Worm (Caenorhabditis elegans) whole organism, young adult: ENCODE measurements around the gene daf-38.
A peak's percentile ranks its signal among the peaks of the same experiment; 100 is the strongest.

Source experiments
- B0261.1 ChIP-seq: sonication (generic microtip); optimal IDR thresholded peaks from 2 replicates; lab custom pipeline; 2016; ENCODE audit warnings: mild to moderate bottlenecking, missing genetic modification characterization, moderate library complexity, missing compliant biosample characterization
- F10E7.11 ChIP-seq: sonication (generic microtip); optimal IDR thresholded peaks from 2 replicates; lab custom pipeline; 2017; ENCODE audit warnings: mild to moderate bottlenecking, missing genetic modification characterization, moderate library complexity, missing compliant biosample characterization
- F22D6.2 ChIP-seq: sonication (generic microtip); optimal IDR thresholded peaks from 2 replicates; lab custom pipeline; 2016; ENCODE audit warnings: mild to moderate bottlenecking, missing genetic modification characterization, missing compliant biosample characterization
- F37B4.10 ChIP-seq: fragments of 200-800 bp; sonication (Bioruptor generic); IDR thresholded peaks from 2 replicates; pipeline ENCODE4 v1.3.6; 2022; ENCODE audit warnings: missing genetic modification characterization, missing compliant biosample characterization
- F52B5.7 ChIP-seq: sonication (generic microtip); optimal IDR thresholded peaks from 2 replicates; lab custom pipeline; 2016; ENCODE audit warnings: mild to moderate bottlenecking, missing genetic modification characterization, missing compliant biosample characterization
- F57C9.4 ChIP-seq: sonication (generic microtip); optimal IDR thresholded peaks from 2 replicates; lab custom pipeline; 2017; ENCODE audit warnings: mild to moderate bottlenecking, missing genetic modification characterization, missing compliant biosample characterization
- T07F8.4 ChIP-seq: sonication (generic microtip); optimal IDR thresholded peaks from 2 replicates; lab custom pipeline; 2016; ENCODE audit warnings: mild to moderate bottlenecking, missing genetic modification characterization, moderate library complexity, missing compliant biosample characterization
- Y53F4B.3 ChIP-seq: fragments of 200-800 bp; sonication (Bioruptor generic); IDR thresholded peaks from 2 replicates; pipeline ENCODE4 v1.3.6; 2022; ENCODE audit warnings: missing genetic modification reagents, missing genetic modification characterization, missing compliant biosample characterization
- Y56A3A.18 ChIP-seq: fragments of 200-800 bp; sonication (Bioruptor generic); IDR thresholded peaks from 2 replicates; pipeline ENCODE4 v1.3.6; 2022; ENCODE audit warnings: missing genetic modification reagents, missing genetic modification characterization, missing compliant biosample characterization
- Y67H2A.10 ChIP-seq: fragments of 200-800 bp; sonication (Bioruptor generic); conservative IDR thresholded peaks from 2 replicates; pipeline ENCODE4 v1.3.6; 2022; ENCODE audit warnings: missing genetic modification reagents, missing genetic modification characterization, missing compliant biosample characterization
- Y79H2A.3 ChIP-seq: fragments of 200-800 bp; sonication (Bioruptor generic); conservative IDR thresholded peaks from 2 replicates; pipeline ENCODE4 v1.3.6; 2022; ENCODE audit warnings: missing genetic modification reagents, missing genetic modification characterization, missing compliant biosample characterization
- attf-5 ChIP-seq: fragments of 200-800 bp; sonication (Bioruptor generic); optimal IDR thresholded peaks from 2 replicates; lab custom pipeline; 2018; ENCODE audit warnings: mild to moderate bottlenecking, missing genetic modification characterization, missing compliant biosample characterization
- bed-1 ChIP-seq: fragments of 200-800 bp; sonication (Bioruptor generic); IDR thresholded peaks from 2 replicates; pipeline ENCODE4 v1.3.6; 2022; ENCODE audit warnings: missing genetic modification reagents, missing genetic modification characterization, missing compliant biosample characterization
- bed-2 ChIP-seq: fragments of 200-800 bp; sonication (Bioruptor generic); IDR thresholded peaks from 2 replicates; pipeline ENCODE4 v1.3.6; 2022; ENCODE audit warnings: missing genetic modification reagents, missing genetic modification characterization, missing compliant biosample characterization
- ceh-27 ChIP-seq: fragments of 200-800 bp; sonication (Bioruptor generic); optimal IDR thresholded peaks from 2 replicates; lab custom pipeline; 2018; ENCODE audit warnings: mild to moderate bottlenecking, missing genetic modification characterization, moderate library complexity, missing compliant biosample characterization
- ceh-58 ChIP-seq: fragments of 200-800 bp; sonication (Bioruptor generic); IDR thresholded peaks from 2 replicates; pipeline ENCODE4 v1.3.6; 2022; ENCODE audit warnings: missing genetic modification characterization, missing compliant biosample characterization
- ceh-79 ChIP-seq: sonication (generic microtip); optimal IDR thresholded peaks from 2 replicates; lab custom pipeline; 2017; ENCODE audit warnings: mild to moderate bottlenecking, missing genetic modification characterization, missing compliant biosample characterization
- die-1 ChIP-seq: sonication (generic microtip); optimal IDR thresholded peaks from 2 replicates; lab custom pipeline; 2016; ENCODE audit warnings: missing genotype, mild to moderate bottlenecking, missing genetic modification characterization, missing compliant biosample characterization
- him-1 ChIP-seq: sonication (generic microtip); optimal IDR thresholded peaks from 2 replicates; lab custom pipeline; 2016; ENCODE audit warnings: missing genotype, missing genetic modification reagents, missing genetic modification characterization, missing compliant biosample characterization
- hlh-12 ChIP-seq: sonication (generic microtip); optimal IDR thresholded peaks from 2 replicates; lab custom pipeline; 2016; ENCODE audit warnings: missing genetic modification characterization, missing compliant biosample characterization
- hlh-26 ChIP-seq: fragments of 200-800 bp; sonication (Bioruptor generic); conservative IDR thresholded peaks from 2 replicates; pipeline ENCODE4 v1.3.6; 2022; ENCODE audit warnings: missing genetic modification reagents, missing genetic modification characterization, missing compliant biosample characterization
- let-526 ChIP-seq: fragments of 200-800 bp; sonication (Bioruptor generic); IDR thresholded peaks from 2 replicates; pipeline ENCODE4 v1.3.6; 2022; ENCODE audit warnings: missing genetic modification reagents, missing genetic modification characterization, missing compliant biosample characterization
- lsy-27 ChIP-seq: sonication (generic microtip); optimal IDR thresholded peaks from 2 replicates; lab custom pipeline; 2017; ENCODE audit warnings: missing genetic modification characterization, mild to moderate bottlenecking, missing compliant biosample characterization, antibody characterized with exemption, missing genotype, borderline replicate concordance; ENCODE audit not compliant: insufficient read depth
- madf-10 ChIP-seq: sonication (generic microtip); optimal IDR thresholded peaks from 2 replicates; lab custom pipeline; 2016; ENCODE audit warnings: mild to moderate bottlenecking, missing genetic modification characterization, missing compliant biosample characterization
- nhr-80 ChIP-seq: sonication (generic microtip); optimal IDR thresholded peaks from 2 replicates; lab custom pipeline; 2016; ENCODE audit warnings: missing genetic modification characterization, missing compliant biosample characterization
- nhr-90 ChIP-seq: sonication (generic microtip); optimal IDR thresholded peaks from 2 replicates; lab custom pipeline; 2016; ENCODE audit warnings: missing genotype, mild to moderate bottlenecking, missing genetic modification characterization, missing compliant biosample characterization
- repo-1 ChIP-seq: sonication (generic microtip); optimal IDR thresholded peaks from 2 replicates; lab custom pipeline; 2017; ENCODE audit warnings: mild to moderate bottlenecking, missing genetic modification characterization, missing compliant biosample characterization
- snpc-1.3 ChIP-seq: sonication (generic microtip); optimal IDR thresholded peaks from 2 replicates; lab custom pipeline; 2017; ENCODE audit warnings: missing genetic modification characterization, mild to moderate bottlenecking, missing compliant biosample characterization, antibody characterized with exemption, moderate library complexity, missing genotype, missing genetic modification reagents; ENCODE audit not compliant: insufficient read depth
- snpc-3.4 ChIP-seq: sonication (generic microtip); optimal IDR thresholded peaks from 2 replicates; lab custom pipeline; 2017; ENCODE audit warnings: missing genetic modification characterization, mild to moderate bottlenecking, missing compliant biosample characterization, antibody characterized with exemption, moderate library complexity, missing genotype, missing genetic modification reagents
- snpc-4 ChIP-seq, 5 experiments: fragments of 150-350 bp in 1 of 5; sonication (generic microtip) in 4 of 5; optimal IDR thresholded peaks; 2 replicates each; lab custom pipeline; 2014 to 2018; ENCODE audit warnings: missing genetic modification characterization in 5 of 5, missing biosample characterization in 3 of 5, antibody characterized with exemption in 2 of 5, mild to moderate bottlenecking in 2 of 5, missing compliant biosample characterization in 2 of 5, missing genotype in 2 of 5, moderate library complexity in 2 of 5, missing genetic modification reagents in 1 of 5
- sptf-2 ChIP-seq: fragments of 200-800 bp; sonication (Bioruptor generic); optimal IDR thresholded peaks from 2 replicates; lab custom pipeline; 2018; ENCODE audit warnings: mild to moderate bottlenecking, missing genetic modification characterization, missing compliant biosample characterization
- tbp1 ChIP-seq: fragments of 200-800 bp; sonication (Bioruptor generic); optimal IDR thresholded peaks from 2 replicates; lab custom pipeline; 2018; ENCODE audit warnings: mild to moderate bottlenecking, missing genetic modification characterization, missing compliant biosample characterization
- ztf-22 ChIP-seq: fragments of 200-800 bp; sonication (Bioruptor generic); optimal IDR thresholded peaks from 2 replicates; lab custom pipeline; 2018; ENCODE audit warnings: mild to moderate bottlenecking, missing genetic modification characterization, moderate library complexity, missing compliant biosample characterization
- ztf-28 ChIP-seq: fragments of 200-800 bp; sonication (Bioruptor generic); IDR thresholded peaks from 2 replicates; pipeline ENCODE4 v1.3.6; 2022; ENCODE audit warnings: missing genetic modification reagents, missing genetic modification characterization, missing compliant biosample characterization
- ztf-6 ChIP-seq: fragments of 200-800 bp; sonication (Bioruptor generic); IDR thresholded peaks from 2 replicates; pipeline ENCODE4 v1.3.6; 2022; ENCODE audit warnings: missing genetic modification reagents, missing genetic modification characterization, missing compliant biosample characterization

The daf-38 gene

ce11 chrIV:15846553-15846952 is 26.7 kb downstream of the daf-38 start, which contains the start of gene Y105C5A.1270:
Gene Y105C5A.1270, minus strand, starts transcription at chrIV:15846653.
- TF ChIP-seq bed-2 = no peak
- TF ChIP-seq hlh-12 = no peak
- TF ChIP-seq B0261.1 (tag; lab: Kevin White, UChicago) = no peak
- TF ChIP-seq sptf-2 = no peak
- no peak for TF ChIP-seq T07F8.4 (tag; lab: Kevin White, UChicago)
- no peak for TF ChIP-seq let-526 (GFP tag; lab: Robert Waterston, UW)
- no peak for TF ChIP-seq snpc-4 (GFP tag; optimal IDR thresholded peaks at IDR 0.05; lab: Kevin White, UChicago)
- TF ChIP-seq snpc-4 (tag; optimal IDR thresholded peaks at IDR 0.05; lab: Kevin White, UChicago) = no peak
- TF ChIP-seq bed-1 (GFP tag; lab: Robert Waterston, UW) = no peak
- TF ChIP-seq, all 124 proteins: peak for 0

ce11 chrIV:15847096-15847495 is 27.2 kb downstream of the daf-38 start, which contains the start of gene Y105C5A.1269:
Gene Y105C5A.1269, plus strand, starts transcription at chrIV:15847396.
- TF ChIP-seq repo-1 (tag; lab: Kevin White, UChicago) (no peak), tbp1 (GFP tag; lab: Kevin White, UChicago) (no peak), ceh-58 (GFP tag; lab: Robert Waterston, UW) (no peak), Y53F4B.3 (GFP tag; lab: Robert Waterston, UW) (no peak), Y79H2A.3 (no peak), lsy-27 (tag; lab: Kevin White, UChicago) (no peak), bed-2 (no peak), ceh-27 (GFP tag; lab: Kevin White, UChicago) (no peak), Y67H2A.10 (GFP tag; lab: Robert Waterston, UW) (no peak), ceh-79 (no peak), him-1 (tag; lab: Kevin White, UChicago) (no peak), F37B4.10 (GFP tag; lab: Robert Waterston, UW) (no peak)

DNA sequence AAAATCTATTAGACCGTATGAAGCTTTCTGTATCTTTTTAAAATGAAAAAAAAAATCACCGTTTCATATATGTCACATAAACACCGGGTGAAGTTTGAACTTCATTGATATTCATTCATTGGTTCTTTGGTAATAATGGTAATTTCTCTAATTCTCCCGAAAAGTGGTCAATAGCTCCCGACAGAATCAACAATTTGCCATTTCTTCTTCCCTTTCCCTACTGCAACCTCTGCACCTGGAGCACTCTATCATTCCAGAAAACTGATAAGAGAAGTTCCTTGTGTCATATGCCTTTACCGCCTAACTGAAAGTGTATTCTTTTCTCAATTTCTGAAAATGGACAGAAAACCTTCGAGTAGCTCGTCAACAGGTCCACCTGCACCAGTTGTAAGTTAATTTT is 29.8 kb downstream of the daf-38 start, which contains the start of gene Y105C5A.24:
Gene Y105C5A.24, plus strand, starts transcription at position 220 of the 400 bp plus-strand sequence.
- TF ChIP-seq F52B5.7 (tag; lab: Kevin White, UChicago) (no peak), hlh-26 (GFP tag; lab: Robert Waterston, UW) (no peak), Y56A3A.18 (GFP tag; lab: Robert Waterston, UW) (0 out of 2 replicates have a peak, but pooled peaks have one; percentile 54), F10E7.11 (tag; lab: Kevin White, UChicago) (no peak), ztf-22 (GFP tag; lab: Kevin White, UChicago) (no peak), nhr-90 (tag; lab: Kevin White, UChicago) (no peak), nhr-80 (tag; lab: Kevin White, UChicago) (peak; percentile 85), attf-5 (peak; percentile 9), F57C9.4 (tag; lab: Kevin White, UChicago) (no peak), ztf-6 (GFP tag; lab: Robert Waterston, UW) (no peak), snpc-3.4 (tag; lab: Kevin White, UChicago) (no peak), F22D6.2 (no peak), ztf-28 (GFP tag; lab: Robert Waterston, UW) (no peak), tbp1 (GFP tag; lab: Kevin White, UChicago) (peak; percentile 11), die-1 (no peak), madf-10 (no peak), snpc-1.3 (no peak), snpc-4 (GFP tag; optimal IDR thresholded peaks at IDR 0.05; lab: Kevin White, UChicago) (no peak), snpc-4 (tag; optimal IDR thresholded peaks at IDR 0.05; lab: Kevin White, UChicago) (peak in 2 of 4 experiments; percentile 3 to 52)
